Fruit fly (Drosophila melanogaster): Measurements from ENCODE around the gene CG4768.

The CG4768 gene

DNA sequence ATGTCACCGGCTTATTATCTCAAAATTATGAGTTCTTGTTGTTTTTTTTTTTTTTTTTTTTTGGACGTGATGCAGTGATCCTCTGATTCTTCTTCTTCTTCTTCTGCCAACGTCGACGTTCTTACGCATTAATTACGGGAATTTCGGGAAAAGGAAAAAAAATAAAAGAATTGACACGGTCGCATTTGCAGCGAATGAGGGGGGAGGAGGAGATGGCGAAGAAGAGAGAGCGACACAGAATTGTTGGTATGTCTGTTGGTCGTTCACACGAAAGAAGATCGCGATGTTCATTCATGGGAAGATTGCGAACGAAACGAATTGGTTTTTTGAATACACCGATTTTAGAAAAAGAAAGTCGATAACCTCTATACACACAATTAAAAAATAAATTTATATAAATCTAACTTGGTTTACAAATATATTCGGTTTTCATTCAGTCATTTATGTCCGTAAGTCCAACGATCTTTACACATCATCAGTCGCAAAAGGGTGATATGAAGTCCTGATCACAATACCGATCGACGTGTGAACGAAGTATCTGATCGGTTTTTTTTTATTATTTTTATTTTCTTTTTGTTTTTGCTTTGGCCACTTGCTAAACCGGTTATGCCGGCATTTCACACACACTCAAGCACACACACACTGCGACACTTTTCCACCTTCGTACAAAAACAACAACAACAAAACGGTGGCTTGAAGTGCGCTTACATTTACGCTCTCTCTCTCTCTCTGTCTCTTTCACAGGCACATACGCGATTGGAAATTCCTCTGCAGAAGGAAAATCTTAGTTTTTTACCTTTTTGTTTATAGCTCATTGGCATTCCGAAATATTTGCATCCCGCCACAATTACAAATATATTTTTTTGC is 41.0 kb upstream of the CG4768 start (continued):
- peak; percentile 97 for TF ChIP-seq sqz (GFP tag; optimal IDR thresholded peaks at IDR 0.05)
- TF ChIP-seq CG10565 (GFP tag; optimal IDR thresholded peaks at IDR 0.05), result no peak
- TF ChIP-seq Rfx (GFP tag; IDR thresholded peaks at IDR 0.05), result peak; percentile 70
- TF ChIP-seq Camta (GFP tag; optimal IDR thresholded peaks at IDR 0.05), result peak; percentile 22
- no peak for TF ChIP-seq CG34224 (GFP tag; IDR thresholded peaks at IDR 0.05; ENCODE audit: partially characterized antibody)
- TF ChIP-seq kay (GFP tag; optimal IDR thresholded peaks at IDR 0.05), result no peak
- peak; percentile 48 for TF ChIP-seq CG30020 (tag; optimal IDR thresholded peaks at IDR 0.05)
- no peak for TF ChIP-seq Adf1 (GFP tag; IDR thresholded peaks at IDR 0.05)
- TF ChIP-seq CG15601 (tag; optimal IDR thresholded peaks at IDR 0.05), result peak; percentile 80
- peak; percentile 87 for TF ChIP-seq CG17829 (tag; optimal IDR thresholded peaks at IDR 0.05)
- TF ChIP-seq CG13624 (GFP tag; optimal IDR thresholded peaks at IDR 0.05), result no peak
- TF ChIP-seq pb (GFP tag; optimal IDR thresholded peaks at IDR 0.05), result no peak
- peak; percentile 11; the same call in 1 of the 3 replicates for TF ChIP-seq B-H1 (GFP tag; IDR thresholded peaks at IDR 0.05)
- no peak for TF ChIP-seq hkb (optimal IDR thresholded peaks at IDR 0.05)
- TF ChIP-seq hkb (GFP tag; IDR thresholded peaks at IDR 0.05), result peak; percentile 75
- peak; percentile 50 for TF ChIP-seq gro (GFP tag; optimal IDR thresholded peaks at IDR 0.05)
- peak; percentile 42; the same call in 1 of the 2 replicates for TF ChIP-seq slbo (GFP tag; IDR thresholded peaks at IDR 0.05)
- TF ChIP-seq D (optimal IDR thresholded peaks at IDR 0.05), result no peak
- TF ChIP-seq D (GFP tag; optimal IDR thresholded peaks at IDR 0.05), result peak; percentile 73
- TF ChIP-seq CkIIα-i1 (GFP tag; IDR thresholded peaks at IDR 0.05), result no peak
- no peak for TF ChIP-seq cas (GFP tag; IDR thresholded peaks at IDR 0.05)
- TF ChIP-seq org-1 (GFP tag; optimal IDR thresholded peaks at IDR 0.05), result peak; percentile 59
- peak; percentile 86 for TF ChIP-seq Drgx (GFP tag; IDR thresholded peaks at IDR 0.05)
- TF ChIP-seq nerfin-1 (tag; optimal IDR thresholded peaks at IDR 0.05), result peak; percentile 65
- no peak for TF ChIP-seq CG14441 (GFP tag; IDR thresholded peaks at IDR 0.05)
- no peak for TF ChIP-seq CG5953 (GFP tag; IDR thresholded peaks at IDR 0.05)
- peak; percentile 29 for TF ChIP-seq CG1602 (GFP tag; optimal IDR thresholded peaks at IDR 0.05)
- no peak for TF ChIP-seq HLH4C (GFP tag; IDR thresholded peaks at IDR 0.05; ENCODE audit: partially characterized antibody)
- peak; percentile 91 for TF ChIP-seq CG4360 (GFP tag; IDR thresholded peaks at IDR 0.05)
- peak in 1 of 2 experiments; percentile 4 for TF ChIP-seq crp (GFP tag; optimal IDR thresholded peaks at IDR 0.05)
- peak; percentile 48 for TF ChIP-seq run (tag; optimal IDR thresholded peaks at IDR 0.05)
- no peak for TF ChIP-seq CG11085 (GFP tag; IDR thresholded peaks at IDR 0.05)
- no peak for TF ChIP-seq pnt (GFP tag; optimal IDR thresholded peaks at IDR 0.05)
- no peak for TF ChIP-seq NC2α (GFP tag; optimal IDR thresholded peaks at IDR 0.05)
- TF ChIP-seq CG7987 (GFP tag; optimal IDR thresholded peaks at IDR 0.05), result peak; percentile 2
- no peak for TF ChIP-seq wdn (GFP tag; IDR thresholded peaks at IDR 0.05)
- peak; percentile 59 for TF ChIP-seq Oaz (GFP tag; IDR thresholded peaks at IDR 0.05)
- TF ChIP-seq CG11723 (GFP tag; optimal IDR thresholded peaks at IDR 0.05), result peak; percentile 63
- TF ChIP-seq Spps (tag; optimal IDR thresholded peaks at IDR 0.05), result peak; percentile 63
- no peak for TF ChIP-seq pzg (GFP tag; optimal IDR thresholded peaks at IDR 0.05)
- no peak for TF ChIP-seq dan (GFP tag; IDR thresholded peaks at IDR 0.05)
- TF ChIP-seq CG17359 (tag; optimal IDR thresholded peaks at IDR 0.05), result peak; percentile 71
- peak; percentile 28 for TF ChIP-seq Mad (GFP tag; optimal IDR thresholded peaks at IDR 0.05)
- no peak for TF ChIP-seq CG4617 (GFP tag; optimal IDR thresholded peaks at IDR 0.05; ENCODE audit: borderline replicate concordance)
- no peak for TF ChIP-seq CG7963 (GFP tag; IDR thresholded peaks at IDR 0.05; ENCODE audit: partially characterized antibody)
- TF ChIP-seq CG6689 (GFP tag; IDR thresholded peaks at IDR 0.05), result peak; percentile 75
- TF ChIP-seq Med (GFP tag), result peak; percentile 85
- TF ChIP-seq slp2 (GFP tag; optimal IDR thresholded peaks at IDR 0.05), result no peak
- no peak for TF ChIP-seq Sry-δ (GFP tag; optimal IDR thresholded peaks at IDR 0.05)
- no peak for TF ChIP-seq H15 (GFP tag; IDR thresholded peaks at IDR 0.05)
- TF ChIP-seq Ada2b (GFP tag; IDR thresholded peaks at IDR 0.05), result no peak

Data from whole organism, embryonic.